Fruit fly (Drosophila melanogaster) whole organism, prepupa: ENCODE data around the gene CG3165.

Source experiments
- CG31627 ChIP-seq: fragments of 200-800 bp; sonication (Bioruptor generic); optimal IDR thresholded peaks from 3 replicates; lab custom pipeline; 2016; ENCODE audit warnings: missing biosample characterization, missing genetic modification characterization
- Eip78C ChIP-seq: fragments of 200-800 bp; sonication (Bioruptor generic); peaks from one replicate; lab custom pipeline; 2016; ENCODE audit warnings: missing biosample characterization, missing genetic modification characterization
- Hr38 ChIP-seq: sonication (Bioruptor generic); optimal IDR thresholded peaks from 2 replicates; lab custom pipeline; 2016; ENCODE audit warnings: missing biosample characterization, missing genetic modification characterization
- eg ChIP-seq: fragments of 200-800 bp; sonication (Bioruptor generic); IDR thresholded peaks from 3 replicates; pipeline ENCODE4 v1.3.6; 2022; ENCODE audit warnings: missing biosample characterization, missing genetic modification characterization
- fd59A ChIP-seq: fragments of 200-800 bp; sonication (Bioruptor generic); optimal IDR thresholded peaks from 2 replicates; lab custom pipeline; 2017; ENCODE audit warnings: missing biosample characterization, mild to moderate bottlenecking, missing genetic modification characterization, missing genetic modification reagents

- no peak for TF ChIP-seq Eip78C
- TF ChIP-seq fd59A (GFP tag; lab: Kevin White, UChicago): no peak
- TF ChIP-seq eg: no peak
- TF ChIP-seq CG31627 (GFP tag; lab: Kevin White, UChicago): no peak
- TF ChIP-seq Hr38 (GFP tag; lab: Kevin White, UChicago): no peak
Observed at dm6 chr2L:3018212-3018611, 41.3 kb downstream of the CG3165 start, which contains the start of the genes CG17224 and CG17264.
